Fruit fly (Drosophila melanogaster) whole organism, embryonic: ENCODE data around the gene salr.

ENCODE experiments used
- Atf6 ChIP-seq: fragments of 200-800 bp; sonication (Bioruptor generic); IDR thresholded peaks from 2 replicates; pipeline ENCODE4 v1.3.6; 2022; ENCODE audit warnings: missing biosample characterization, missing genetic modification characterization
- BtbVII ChIP-seq: fragments of 200-800 bp; sonication (Bioruptor generic); optimal IDR thresholded peaks from 3 replicates; lab custom pipeline; 2017; ENCODE audit warnings: missing biosample characterization, mild to moderate bottlenecking, missing genetic modification characterization
- Bteb2 ChIP-seq: fragments of 200-800 bp; sonication (Bioruptor generic); optimal IDR thresholded peaks from 2 replicates; lab custom pipeline; 2016; ENCODE audit warnings: missing biosample characterization, missing genetic modification characterization
- CG10979 ChIP-seq: fragments of 200-800 bp; sonication (Bioruptor generic); optimal IDR thresholded peaks from 2 replicates; lab custom pipeline; 2018; ENCODE audit warnings: missing biosample characterization, mild to moderate bottlenecking, missing genetic modification characterization, moderate library complexity
- CG11247 ChIP-seq: fragments of 200-800 bp; sonication (Bioruptor generic); IDR thresholded peaks from 2 replicates; pipeline ENCODE4 v1.3.6; 2022; ENCODE audit warnings: missing biosample characterization, missing genetic modification characterization
- CG11504 ChIP-seq: fragments of 200-800 bp; sonication (Bioruptor generic); optimal IDR thresholded peaks from 3 replicates; lab custom pipeline; 2019; ENCODE audit warnings: missing biosample characterization, mild to moderate bottlenecking, missing genetic modification characterization, moderate library complexity
- CG14014 ChIP-seq: fragments of 200-800 bp; sonication (Bioruptor generic); IDR thresholded peaks from 2 replicates; pipeline ENCODE4 v1.3.6; 2022; ENCODE audit warnings: missing biosample characterization, missing genetic modification characterization
- CG15479 ChIP-seq: fragments of 200-800 bp; sonication (Bioruptor generic); optimal IDR thresholded peaks from 3 replicates; lab custom pipeline; 2019; ENCODE audit warnings: missing biosample characterization, mild to moderate bottlenecking, missing genetic modification characterization, moderate library complexity
- CG17385 ChIP-seq: fragments of 200-800 bp; sonication (Bioruptor generic); optimal IDR thresholded peaks from 3 replicates; lab custom pipeline; 2018; ENCODE audit warnings: missing biosample characterization, mild to moderate bottlenecking, missing genetic modification characterization
- CG17912 ChIP-seq: fragments of 200-800 bp; sonication (Bioruptor generic); optimal IDR thresholded peaks from 2 replicates; lab custom pipeline; 2018; ENCODE audit warnings: missing biosample characterization, mild to moderate bottlenecking, missing genetic modification characterization
- CG18262 ChIP-seq: fragments of 200-800 bp; optimal IDR thresholded peaks from 3 replicates; lab custom pipeline; 2019; ENCODE audit warnings: missing biosample characterization, mild to moderate bottlenecking, missing genetic modification characterization, moderate library complexity
- CG18476 ChIP-seq: fragments of 200-800 bp; sonication (Bioruptor generic); optimal IDR thresholded peaks from 2 replicates; lab custom pipeline; 2016; ENCODE audit warnings: missing biosample characterization, mild to moderate bottlenecking, missing genetic modification characterization
- CG18764 ChIP-seq: fragments of 200-800 bp; sonication (Bioruptor generic); optimal IDR thresholded peaks from 3 replicates; lab custom pipeline; 2016; ENCODE audit warnings: missing biosample characterization, missing genetic modification characterization
- CG2875 ChIP-seq: fragments of 200-800 bp; sonication (Bioruptor generic); optimal IDR thresholded peaks from 2 replicates; lab custom pipeline; 2017; ENCODE audit warnings: missing biosample characterization, mild to moderate bottlenecking, missing genetic modification characterization, missing genetic modification reagents
- CG2889 ChIP-seq: fragments of 200-800 bp; sonication (Bioruptor generic); IDR thresholded peaks from 3 replicates; pipeline ENCODE4 v1.3.6; 2022; ENCODE audit warnings: missing biosample characterization, missing genetic modification characterization
- CG3065 ChIP-seq: fragments of 200-800 bp; sonication (Bioruptor generic); optimal IDR thresholded peaks from 2 replicates; lab custom pipeline; 2016; ENCODE audit warnings: missing biosample characterization, missing genetic modification characterization
- CG31365 ChIP-seq: fragments of 200-800 bp; sonication (Bioruptor generic); optimal IDR thresholded peaks from 2 replicates; lab custom pipeline; 2018; ENCODE audit warnings: missing biosample characterization, mild to moderate bottlenecking, missing genetic modification characterization
- CG3407 ChIP-seq: fragments of 200-800 bp; sonication (Bioruptor generic); optimal IDR thresholded peaks from 2 replicates; lab custom pipeline; 2018; ENCODE audit warnings: missing biosample characterization, mild to moderate bottlenecking, missing genetic modification characterization
- CG5245 ChIP-seq: fragments of 200-800 bp; sonication (Bioruptor generic); optimal IDR thresholded peaks from 3 replicates; lab custom pipeline; 2016; ENCODE audit warnings: missing biosample characterization, missing genetic modification characterization
- CG6254 ChIP-seq: fragments of 200-800 bp; sonication (Bioruptor generic); optimal IDR thresholded peaks from 3 replicates; lab custom pipeline; 2017; ENCODE audit warnings: mild to moderate bottlenecking, missing biosample characterization, missing genetic modification reagents, missing genetic modification characterization
- CG6654 ChIP-seq: fragments of 200-800 bp; sonication (Bioruptor generic); optimal IDR thresholded peaks from 2 replicates; lab custom pipeline; 2017; ENCODE audit warnings: missing biosample characterization, mild to moderate bottlenecking, missing genetic modification characterization
- CG7357 ChIP-seq: fragments of 200-800 bp; sonication (Bioruptor generic); IDR thresholded peaks from 3 replicates; pipeline ENCODE4 v1.3.6; 2022; ENCODE audit warnings: missing biosample characterization, missing genetic modification characterization
- Fer2 ChIP-seq: fragments of 200-800 bp; sonication (Bioruptor generic); optimal IDR thresholded peaks from 2 replicates; lab custom pipeline; 2018; ENCODE audit warnings: missing biosample characterization, mild to moderate bottlenecking, missing genetic modification characterization, moderate library complexity
- Fer3 ChIP-seq: fragments of 200-800 bp; sonication (Bioruptor generic); optimal IDR thresholded peaks from 2 replicates; lab custom pipeline; 2018; ENCODE audit warnings: missing biosample characterization, mild to moderate bottlenecking, missing genetic modification characterization, moderate library complexity
- Lhr ChIP-seq: fragments of 200-800 bp; sonication (Bioruptor generic); optimal IDR thresholded peaks from 3 replicates; lab custom pipeline; 2017; ENCODE audit warnings: mild to moderate bottlenecking, missing biosample characterization, missing genetic modification reagents, missing genetic modification characterization
- Lim3 ChIP-seq: fragments of 200-800 bp; sonication (Bioruptor generic); IDR thresholded peaks from 2 replicates; pipeline ENCODE4 v1.3.6; 2022; ENCODE audit warnings: missing biosample characterization, missing genetic modification characterization
- Lpt ChIP-seq: fragments of >200 bp; optimal IDR thresholded peaks from 2 replicates; lab custom pipeline; 2018; ENCODE audit warnings: missing biosample characterization, missing genetic modification characterization
- MTF-1 ChIP-seq: fragments of 200-800 bp; sonication (Bioruptor generic); optimal IDR thresholded peaks from 2 replicates; lab custom pipeline; 2018; ENCODE audit warnings: missing biosample characterization, mild to moderate bottlenecking, missing genetic modification characterization, borderline replicate concordance
- Nf-YC ChIP-seq: fragments of 200-800 bp; optimal IDR thresholded peaks from 3 replicates; lab custom pipeline; 2019; ENCODE audit warnings: missing biosample characterization, mild to moderate bottlenecking, missing genetic modification characterization, moderate library complexity
- Rfx ChIP-seq: fragments of 200-800 bp; sonication (Bioruptor generic); IDR thresholded peaks from 2 replicates; pipeline ENCODE4 v1.3.6; 2022; ENCODE audit warnings: missing biosample characterization, missing genetic modification characterization
- Scr ChIP-seq: fragments of 200-800 bp; sonication (Bioruptor generic); IDR thresholded peaks from 2 replicates; pipeline ENCODE4 v1.3.6; 2022; ENCODE audit warnings: missing biosample characterization, missing genetic modification characterization; ENCODE audit not compliant: partially characterized antibody
- Six4 ChIP-seq: fragments of 200-800 bp; sonication (Bioruptor generic); optimal IDR thresholded peaks from 2 replicates; lab custom pipeline; 2016; ENCODE audit warnings: missing biosample characterization, missing genetic modification characterization
- Sox100B ChIP-seq: fragments of 200-800 bp; sonication (Bioruptor generic); optimal IDR thresholded peaks from 3 replicates; lab custom pipeline; 2018; ENCODE audit warnings: missing biosample characterization, mild to moderate bottlenecking, missing genetic modification characterization
- ac ChIP-seq: fragments of 200-800 bp; sonication (Bioruptor generic); optimal IDR thresholded peaks from 3 replicates; lab custom pipeline; 2017; ENCODE audit warnings: missing biosample characterization, mild to moderate bottlenecking, missing genetic modification characterization
- ara ChIP-seq: fragments of 200-800 bp; sonication (Bioruptor generic); IDR thresholded peaks from 2 replicates; pipeline ENCODE4 v1.3.6; 2022; ENCODE audit warnings: missing biosample characterization, missing genetic modification characterization
- bsh ChIP-seq, 2 experiments: fragments of 200-800 bp; sonication (Bioruptor generic); optimal IDR thresholded peaks; 2 replicates each; lab custom pipeline; 2017 to 2018; ENCODE audit warnings: mild to moderate bottlenecking in 2 of 2, missing biosample characterization in 2 of 2, missing genetic modification characterization in 2 of 2, moderate library complexity in 1 of 2
- cg ChIP-seq: fragments of 200-800 bp; sonication (Bioruptor generic); optimal IDR thresholded peaks from 3 replicates; lab custom pipeline; 2019; ENCODE audit warnings: missing biosample characterization, mild to moderate bottlenecking, missing genetic modification characterization, moderate library complexity
- chinmo ChIP-seq: fragments of 200-800 bp; sonication (Bioruptor generic); IDR thresholded peaks from 4 replicates; pipeline ENCODE4 v1.3.6; 2022; ENCODE audit warnings: missing biosample characterization, missing genetic modification characterization; ENCODE audit not compliant: partially characterized antibody
- crol ChIP-seq: fragments of 200-800 bp; sonication (Bioruptor generic); IDR thresholded peaks from 2 replicates; pipeline ENCODE4 v1.3.6; 2022; ENCODE audit warnings: missing biosample characterization, missing genetic modification characterization
- crp ChIP-seq, 2 experiments: fragments of 200-800 bp; sonication (Bioruptor generic); optimal IDR thresholded peaks; 2 replicates in 1 of 2; 3 replicates in 1 of 2; lab custom pipeline; 2017; ENCODE audit warnings: missing biosample characterization in 2 of 2, missing genetic modification characterization in 2 of 2, mild to moderate bottlenecking in 1 of 2, moderate library complexity in 1 of 2
- cwo ChIP-seq: fragments of 200-800 bp; sonication (Bioruptor generic); optimal IDR thresholded peaks from 3 replicates; lab custom pipeline; 2017; ENCODE audit warnings: missing biosample characterization, missing genetic modification characterization, mild to moderate bottlenecking, moderate library complexity, missing genetic modification reagents
- disco-r ChIP-seq: fragments of 200-800 bp; sonication (Bioruptor generic); optimal IDR thresholded peaks from 2 replicates; lab custom pipeline; 2016; ENCODE audit warnings: missing biosample characterization, missing genetic modification characterization
- dmrt99B ChIP-seq: fragments of 200-800 bp; sonication (Bioruptor generic); optimal IDR thresholded peaks from 2 replicates; lab custom pipeline; 2018; ENCODE audit warnings: missing biosample characterization, mild to moderate bottlenecking, missing genetic modification characterization, moderate library complexity
- eyg ChIP-seq: fragments of 200-800 bp; sonication (Bioruptor generic); optimal IDR thresholded peaks from 3 replicates; lab custom pipeline; 2016; ENCODE audit warnings: missing biosample characterization, missing genetic modification characterization
- gem ChIP-seq: fragments of 200-800 bp; sonication (Bioruptor generic); optimal IDR thresholded peaks from 2 replicates; lab custom pipeline; 2019; ENCODE audit warnings: missing biosample characterization, mild to moderate bottlenecking, missing genetic modification characterization, moderate library complexity
- nau ChIP-seq: fragments of 200-800 bp; sonication (Bioruptor generic); optimal IDR thresholded peaks from 3 replicates; lab custom pipeline; 2017; ENCODE audit warnings: missing biosample characterization, mild to moderate bottlenecking, missing genetic modification characterization, missing genetic modification reagents
- pb ChIP-seq: fragments of 200-800 bp; sonication (Bioruptor generic); optimal IDR thresholded peaks from 3 replicates; lab custom pipeline; 2016; ENCODE audit warnings: missing biosample characterization, missing genetic modification characterization
- phol ChIP-seq: fragments of 200-800 bp; sonication (Bioruptor generic); optimal IDR thresholded peaks from 3 replicates; lab custom pipeline; 2018; ENCODE audit warnings: missing biosample characterization, mild to moderate bottlenecking, missing genetic modification characterization, moderate library complexity
- stc ChIP-seq: fragments of 200-800 bp; sonication (Bioruptor generic); IDR thresholded peaks from 2 replicates; pipeline ENCODE4 v1.3.6; 2022; ENCODE audit warnings: missing biosample characterization, missing genetic modification characterization
- toy ChIP-seq: fragments of 200-800 bp; sonication (Bioruptor generic); IDR thresholded peaks from 2 replicates; pipeline ENCODE4 v1.3.6; 2022; ENCODE audit warnings: missing biosample characterization, missing genetic modification characterization
- vvl ChIP-seq: fragments of 200-800 bp; sonication (Bioruptor generic); IDR thresholded peaks from 2 replicates; pipeline ENCODE4 v1.3.6; 2022; ENCODE audit warnings: missing biosample characterization, missing genetic modification characterization
- zfh2 ChIP-seq: fragments of 200-800 bp; sonication (Bioruptor generic); optimal IDR thresholded peaks from 2 replicates; lab custom pipeline; 2016; ENCODE audit warnings: missing biosample characterization, missing genetic modification characterization

salr gene

dm6 chr2L:11317655-11318278, 40.9 kb upstream of the salr start (continued):
- no peak for TF ChIP-seq Fer2 (tag; lab: Kevin White, UChicago)
- peak; percentile 11 for TF ChIP-seq cg (GFP tag; lab: Kevin White, UChicago)
- no peak for TF ChIP-seq CG11247
- TF ChIP-seq eyg (GFP tag; lab: Kevin White, UChicago) = no peak
- no peak for TF ChIP-seq CG5245 (GFP tag; lab: Kevin White, UChicago)
- TF ChIP-seq ara (GFP tag; lab: Robert Waterston, UW) = no peak
- TF ChIP-seq cwo (GFP tag; lab: Kevin White, UChicago) = no peak
- TF ChIP-seq CG18476 (GFP tag; lab: Kevin White, UChicago) = no peak
- TF ChIP-seq nau (GFP tag; lab: Kevin White, UChicago) = no peak
- no peak for TF ChIP-seq Fer3
- no peak for TF ChIP-seq CG31365
- no peak for TF ChIP-seq Atf6 (GFP tag; lab: Robert Waterston, UW)
- TF ChIP-seq CG3407 (GFP tag; lab: Kevin White, UChicago) = no peak
- peak; percentile 57 for TF ChIP-seq Nf-YC
- no peak for TF ChIP-seq CG6654 (GFP tag; lab: Kevin White, UChicago)
- TF ChIP-seq crol = peak; percentile 51
- TF ChIP-seq Scr (GFP tag; lab: Robert Waterston, UW) = no peak
- peak; percentile 9 for TF ChIP-seq phol (tag; lab: Kevin White, UChicago)
- TF ChIP-seq CG11504 = peak; percentile 45
- TF ChIP-seq Lpt (GFP tag; lab: Kevin White, UChicago) = no peak
- no peak for TF ChIP-seq BtbVII (GFP tag; lab: Kevin White, UChicago)
- 0 out of 4 replicates have a peak, but pooled peaks have one; percentile 34 for TF ChIP-seq chinmo (GFP tag; lab: Robert Waterston, UW)
- TF ChIP-seq gem (tag; lab: Kevin White, UChicago) = peak; percentile 22
- peak; percentile 94 for TF ChIP-seq vvl
- peak; percentile 17 for TF ChIP-seq CG18262 (tag; lab: Kevin White, UChicago)
- TF ChIP-seq Six4 (GFP tag; lab: Kevin White, UChicago) = no peak
- no peak for TF ChIP-seq CG15479
- TF ChIP-seq stc (GFP tag; lab: Robert Waterston, UW) = no peak
- no peak for TF ChIP-seq zfh2
- no peak for TF ChIP-seq CG7357 (GFP tag; lab: Robert Waterston, UW)
- no peak for TF ChIP-seq crp (GFP tag; optimal IDR thresholded peaks at IDR 0.05; lab: Kevin White, UChicago)
- peak in 1 of 2 experiments; percentile 13 for TF ChIP-seq bsh (GFP tag; optimal IDR thresholded peaks at IDR 0.05; lab: Kevin White, UChicago)
- TF ChIP-seq CG2875 (GFP tag; lab: Kevin White, UChicago) = no peak
- TF ChIP-seq dmrt99B (tag; lab: Kevin White, UChicago) = peak; percentile 33
- no peak for TF ChIP-seq CG14014 (GFP tag; lab: Robert Waterston, UW)
- no peak for TF ChIP-seq CG6254
- TF ChIP-seq CG10979 (tag; lab: Kevin White, UChicago) = peak; percentile 22

dm6 chr2L:11318464-11318863, 40.2 kb upstream of the salr start:
- TF ChIP-seq CG18764 (GFP tag; lab: Kevin White, UChicago) (no peak), MTF-1 (no peak), CG17385 (GFP tag; lab: Kevin White, UChicago) (no peak), Bteb2 (GFP tag; lab: Kevin White, UChicago) (no peak), toy (GFP tag; lab: Robert Waterston, UW) (no peak), Sox100B (GFP tag; lab: Kevin White, UChicago) (no peak), ac (GFP tag; lab: Kevin White, UChicago) (no peak), disco-r (no peak), Lhr (GFP tag; lab: Kevin White, UChicago) (no peak), Rfx (GFP tag; lab: Robert Waterston, UW) (no peak), CG2889 (no peak), pb (GFP tag; lab: Kevin White, UChicago) (no peak), Lim3 (no peak), CG17912 (GFP tag; lab: Kevin White, UChicago) (no peak), CG3065 (GFP tag; lab: Kevin White, UChicago) (no peak)
